Worm (Caenorhabditis elegans) whole organism, early embryonic: ENCODE data around the gene Y40C5A.4.

Experiments
- B0310.2 ChIP-seq: sonication (generic microtip); optimal IDR thresholded peaks from 2 replicates; lab custom pipeline; 2016; ENCODE audit warnings: mild to moderate bottlenecking, missing genetic modification characterization, missing compliant biosample characterization
- F13C5.2 ChIP-seq: sonication (generic microtip); optimal IDR thresholded peaks from 2 replicates; lab custom pipeline; 2017; ENCODE audit warnings: mild to moderate bottlenecking, missing genetic modification characterization, inconsistent platforms, missing compliant biosample characterization
- aly-1 ChIP-seq: sonication (generic microtip); optimal IDR thresholded peaks from 2 replicates; lab custom pipeline; 2016; ENCODE audit warnings: missing genetic modification characterization, missing compliant biosample characterization
- ama-1 ChIP-seq: fragments of 150-350 bp; optimal IDR thresholded peaks from 2 replicates; lab custom pipeline; 2014
- ceh-13 ChIP-seq: fragments of 200-800 bp; sonication (Bioruptor generic); optimal IDR thresholded peaks from 2 replicates; lab custom pipeline; 2018; ENCODE audit warnings: mild to moderate bottlenecking, missing genetic modification characterization, missing compliant biosample characterization
- ceh-36 ChIP-seq: sonication (generic microtip); optimal IDR thresholded peaks from 2 replicates; lab custom pipeline; 2016; ENCODE audit warnings: missing genetic modification characterization, inconsistent platforms, missing compliant biosample characterization
- ets-7 ChIP-seq: sonication (generic microtip); optimal IDR thresholded peaks from 2 replicates; lab custom pipeline; 2016; ENCODE audit warnings: missing genotype, missing genetic modification characterization, missing compliant biosample characterization
- flt-1 ChIP-seq: fragments of 200-800 bp; sonication (Bioruptor generic); IDR thresholded peaks from 2 replicates; pipeline ENCODE4 v1.3.6; 2022; ENCODE audit warnings: missing genetic modification characterization, missing compliant biosample characterization
- hmbx-1 ChIP-seq: sonication (generic microtip); optimal IDR thresholded peaks from 2 replicates; lab custom pipeline; 2016; ENCODE audit warnings: mild to moderate bottlenecking, missing genetic modification characterization, missing compliant biosample characterization
- hmg-4 ChIP-seq: fragments of 200-800 bp; sonication (Bioruptor generic); optimal IDR thresholded peaks from 2 replicates; lab custom pipeline; 2018; ENCODE audit warnings: mild to moderate bottlenecking, missing genetic modification characterization, missing compliant biosample characterization
- hnd-1 ChIP-seq: sonication (generic microtip); optimal IDR thresholded peaks from 2 replicates; lab custom pipeline; 2016; ENCODE audit warnings: missing genetic modification characterization, missing compliant biosample characterization
- pes-1 ChIP-seq: fragments of 200-800 bp; sonication (Bioruptor generic); IDR thresholded peaks from 2 replicates; pipeline ENCODE4 v1.3.6; 2022; ENCODE audit warnings: missing genetic modification reagents, missing genetic modification characterization, missing compliant biosample characterization
- scrt-1 ChIP-seq: fragments of 200-800 bp; sonication (Bioruptor generic); IDR thresholded peaks from 2 replicates; pipeline ENCODE4 v1.3.6; 2022; ENCODE audit warnings: missing genetic modification characterization, missing compliant biosample characterization
- sea-1 ChIP-seq: fragments of 200-800 bp; sonication (Bioruptor generic); conservative IDR thresholded peaks from 2 replicates; pipeline ENCODE4 v1.3.6; 2022; ENCODE audit warnings: missing genetic modification characterization, missing compliant biosample characterization
- tbx-11 ChIP-seq: fragments of 200-800 bp; sonication (Bioruptor generic); IDR thresholded peaks from 2 replicates; pipeline ENCODE4 v1.3.6; 2022; ENCODE audit warnings: missing genetic modification characterization, missing compliant biosample characterization
- tbx-37 ChIP-seq: fragments of 200-800 bp; sonication (Bioruptor generic); conservative IDR thresholded peaks from 2 replicates; pipeline ENCODE4 v1.3.6; 2022; ENCODE audit warnings: missing genetic modification reagents, missing genetic modification characterization, missing compliant biosample characterization
- tra-4 ChIP-seq: sonication (generic microtip); optimal IDR thresholded peaks from 2 replicates; lab custom pipeline; 2017; ENCODE audit warnings: missing genetic modification characterization, missing compliant biosample characterization

Y40C5A.4 gene

ce11 chrIV:7339095-7339494 lies 25.8 kb downstream of the Y40C5A.4 start:
- TF ChIP-seq sea-1 (GFP tag; lab: Robert Waterston, UW) (no peak), hmg-4 (GFP tag; lab: Kevin White, UChicago) (no peak), F13C5.2 (tag; lab: Kevin White, UChicago) (no peak), pes-1 (GFP tag; lab: Robert Waterston, UW) (no peak), hnd-1 (tag; lab: Kevin White, UChicago) (no peak), ets-7 (tag; lab: Kevin White, UChicago) (no peak), aly-1 (tag; lab: Kevin White, UChicago) (no peak), hmbx-1 (tag; lab: Kevin White, UChicago) (no peak), ama-1 (lab: Kevin White, UChicago) (no peak), ceh-13 (GFP tag; lab: Kevin White, UChicago) (no peak), ceh-36 (no peak), flt-1 (GFP tag; lab: Robert Waterston, UW) (no peak), tbx-37 (GFP tag; lab: Robert Waterston, UW) (no peak), tbx-11 (GFP tag; lab: Robert Waterston, UW) (no peak)

- TF ChIP-seq tbx-11 (GFP tag; lab: Robert Waterston, UW) (no peak), hmg-4 (GFP tag; lab: Kevin White, UChicago) (no peak), pes-1 (GFP tag; lab: Robert Waterston, UW) (no peak), ets-7 (tag; lab: Kevin White, UChicago) (no peak), tra-4 (tag; lab: Kevin White, UChicago) (no peak), F13C5.2 (tag; lab: Kevin White, UChicago) (no peak), B0310.2 (tag; lab: Kevin White, UChicago) (no peak), ama-1 (lab: Kevin White, UChicago) (no peak), ceh-36 (no peak), tbx-37 (GFP tag; lab: Robert Waterston, UW) (no peak), hmbx-1 (tag; lab: Kevin White, UChicago) (no peak), ceh-13 (GFP tag; lab: Kevin White, UChicago) (no peak), scrt-1 (GFP tag; lab: Robert Waterston, UW) (no peak), hnd-1 (tag; lab: Kevin White, UChicago) (no peak), aly-1 (tag; lab: Kevin White, UChicago) (no peak), sea-1 (GFP tag; lab: Robert Waterston, UW) (no peak), flt-1 (GFP tag; lab: Robert Waterston, UW) (no peak)
Measured at ce11 chrIV:7338042-7338441, 26.9 kb downstream of the Y40C5A.4 start.

ce11 chrIV:7332695-7333094 lies 32.2 kb downstream of the Y40C5A.4 start, which contains the start of gene ocr-4:
TSS of gene ocr-4 (minus strand) at chrIV:7332795.
- TF ChIP-seq aly-1 (tag; lab: Kevin White, UChicago), result no peak
- no peak for TF ChIP-seq hmbx-1 (tag; lab: Kevin White, UChicago)
- no peak for TF ChIP-seq ceh-36
- TF ChIP-seq scrt-1 (GFP tag; lab: Robert Waterston, UW), result no peak
- TF ChIP-seq flt-1 (GFP tag; lab: Robert Waterston, UW), result no peak
- TF ChIP-seq sea-1 (GFP tag; lab: Robert Waterston, UW), result no peak
- TF ChIP-seq B0310.2 (tag; lab: Kevin White, UChicago), result no peak
- no peak for TF ChIP-seq ets-7 (tag; lab: Kevin White, UChicago)
- TF ChIP-seq hnd-1 (tag; lab: Kevin White, UChicago), result no peak
- TF ChIP-seq pes-1 (GFP tag; lab: Robert Waterston, UW), result no peak
- no peak for TF ChIP-seq tbx-37 (GFP tag; lab: Robert Waterston, UW)
- no peak for TF ChIP-seq tbx-11 (GFP tag; lab: Robert Waterston, UW)

- TF ChIP-seq scrt-1 (GFP tag; lab: Robert Waterston, UW) (no peak), tbx-11 (GFP tag; lab: Robert Waterston, UW) (no peak), hmbx-1 (tag; lab: Kevin White, UChicago) (no peak), ceh-13 (GFP tag; lab: Kevin White, UChicago) (no peak), hnd-1 (tag; lab: Kevin White, UChicago) (no peak), ceh-36 (no peak), hmg-4 (GFP tag; lab: Kevin White, UChicago) (no peak), tra-4 (tag; lab: Kevin White, UChicago) (no peak), aly-1 (tag; lab: Kevin White, UChicago) (no peak), ama-1 (lab: Kevin White, UChicago) (no peak), B0310.2 (tag; lab: Kevin White, UChicago) (no peak), flt-1 (GFP tag; lab: Robert Waterston, UW) (no peak), F13C5.2 (tag; lab: Kevin White, UChicago) (no peak), tbx-37 (GFP tag; lab: Robert Waterston, UW) (no peak), sea-1 (GFP tag; lab: Robert Waterston, UW) (no peak), ets-7 (tag; lab: Kevin White, UChicago) (no peak), pes-1 (GFP tag; lab: Robert Waterston, UW) (no peak)
Measured at ce11 chrIV:7328918-7329317, 36.0 kb downstream of the Y40C5A.4 start, which contains the start of gene sqst-2. TSS of gene sqst-2 (minus strand) at chrIV:7328975.

- TF ChIP-seq F13C5.2 (tag; lab: Kevin White, UChicago) (no peak), flt-1 (GFP tag; lab: Robert Waterston, UW) (no peak), ets-7 (tag; lab: Kevin White, UChicago) (no peak), sea-1 (GFP tag; lab: Robert Waterston, UW) (no peak), hmg-4 (GFP tag; lab: Kevin White, UChicago) (no peak), hnd-1 (tag; lab: Kevin White, UChicago) (no peak), tbx-11 (GFP tag; lab: Robert Waterston, UW) (no peak), hmbx-1 (tag; lab: Kevin White, UChicago) (no peak), B0310.2 (tag; lab: Kevin White, UChicago) (no peak), scrt-1 (GFP tag; lab: Robert Waterston, UW) (no peak), ama-1 (lab: Kevin White, UChicago) (no peak)
Measured at ce11 chrIV:7326613-7327149, 38.2 kb downstream of the Y40C5A.4 start, which contains the start of gene ifo-1. TSS of gene ifo-1 (minus strand) at chrIV:7326663.

ce11 chrIV:7325698-7326097 lies 39.2 kb downstream of the Y40C5A.4 start:
- TF ChIP-seq tbx-37 (GFP tag; lab: Robert Waterston, UW), result no peak
- no peak for TF ChIP-seq flt-1 (GFP tag; lab: Robert Waterston, UW)
- no peak for TF ChIP-seq hmg-4 (GFP tag; lab: Kevin White, UChicago)
- no peak for TF ChIP-seq hmbx-1 (tag; lab: Kevin White, UChicago)
- TF ChIP-seq aly-1 (tag; lab: Kevin White, UChicago), result no peak
- no peak for TF ChIP-seq scrt-1 (GFP tag; lab: Robert Waterston, UW)
- TF ChIP-seq ets-7 (tag; lab: Kevin White, UChicago), result no peak
